Worm (Caenorhabditis elegans) whole organism, mixed stage, embryonic: ENCODE data around the gene hlh-4.

Experiments used
- ceh-43 ChIP-seq: fragments of 200-800 bp; sonication (Bioruptor generic); optimal IDR thresholded peaks from 2 replicates; lab custom pipeline; 2018; ENCODE audit warnings: mild to moderate bottlenecking, missing genetic modification characterization, moderate library complexity, missing compliant biosample characterization
- elt-3 ChIP-seq: fragments of 150-350 bp; optimal IDR thresholded peaks from 2 replicates; lab custom pipeline; 2014; ENCODE audit warnings: missing biosample characterization, missing genetic modification characterization
- lin-13 ChIP-seq: fragments of 150-350 bp; optimal IDR thresholded peaks from 2 replicates; lab custom pipeline; 2014; ENCODE audit warnings: missing biosample characterization, missing genetic modification characterization
- nhr-12 ChIP-seq: fragments of 150-350 bp; optimal IDR thresholded peaks from 2 replicates; lab custom pipeline; 2014; ENCODE audit warnings: missing biosample characterization, missing genetic modification characterization
- pha-4 ChIP-seq: fragments of 150-350 bp; optimal IDR thresholded peaks from 2 replicates; lab custom pipeline; 2018; ENCODE audit warnings: missing biosample characterization, missing genetic modification reagents, missing genetic modification characterization
- snpc-4 ChIP-seq: fragments of 150-350 bp; optimal IDR thresholded peaks from 2 replicates; lab custom pipeline; 2014; ENCODE audit warnings: missing biosample characterization, missing genetic modification characterization
- unc-39 ChIP-seq: fragments of 150-350 bp; optimal IDR thresholded peaks from 2 replicates; lab custom pipeline; 2014; ENCODE audit warnings: missing biosample characterization, missing genetic modification characterization

DNA sequence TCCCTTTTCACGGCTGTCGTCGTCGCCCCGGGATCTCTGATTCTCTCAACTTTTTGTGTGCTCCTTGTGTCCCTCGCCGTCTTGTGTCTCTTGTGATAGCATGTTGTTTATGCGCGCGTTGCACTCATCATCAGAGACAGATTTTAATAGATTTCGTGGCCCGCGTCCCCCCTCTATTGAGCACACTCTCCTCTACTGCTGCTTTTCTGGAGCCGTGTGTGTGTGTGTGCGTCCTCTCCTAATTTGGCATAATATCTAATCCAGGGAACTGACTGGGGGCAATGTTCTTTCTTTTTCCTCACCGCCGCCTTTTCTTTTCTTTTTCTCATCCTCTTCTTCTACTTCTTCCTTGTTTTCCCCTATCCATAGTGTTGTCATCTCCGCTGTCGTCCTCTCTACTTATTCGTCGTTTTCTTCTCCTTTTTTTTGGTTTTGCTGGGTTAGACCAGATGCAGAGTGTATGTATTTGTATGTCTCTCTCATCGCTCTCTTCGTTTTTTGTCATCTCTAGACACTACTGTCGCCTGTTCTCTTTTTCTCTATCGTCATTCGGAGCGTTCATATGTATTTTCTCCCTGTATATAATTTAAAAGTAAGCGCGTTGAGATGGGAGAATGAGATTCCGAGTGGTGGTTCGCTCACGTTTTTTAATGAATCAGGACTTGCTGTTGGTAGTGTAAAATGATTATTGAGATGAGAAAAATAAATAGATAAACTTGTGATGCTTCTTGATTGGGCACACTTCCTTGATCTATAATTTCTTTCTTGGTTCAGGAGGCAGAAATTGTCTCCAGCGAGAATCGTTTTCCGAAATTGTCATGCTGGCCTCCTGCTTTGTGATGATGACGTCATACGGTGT, 34.9 kb downstream of the hlh-4 start:
- TF ChIP-seq unc-39 (tag; lab: Kevin White, UChicago) (no peak), ceh-43 (GFP tag; lab: Kevin White, UChicago) (no peak), lin-13 (tag; lab: Kevin White, UChicago) (peak; percentile 36), elt-3 (tag; lab: Kevin White, UChicago) (no peak), snpc-4 (tag; lab: Kevin White, UChicago) (no peak), pha-4 (tag; lab: Kevin White, UChicago) (no peak), nhr-12 (tag; lab: Kevin White, UChicago) (no peak)
